Worm (Caenorhabditis elegans): ENCODE measurements around the gene F41H10.2.

Gene F41H10.2

ce11 chrIV:5396769-5397168 is 15.3 kb downstream of the F41H10.2 start, which contains the start of gene ZK616.3:
Gene ZK616.3 (plus strand): TSS chrIV:5397069.
- TF ChIP-seq him-1 (tag; optimal IDR thresholded peaks at IDR 0.05), result no peak

DNA sequence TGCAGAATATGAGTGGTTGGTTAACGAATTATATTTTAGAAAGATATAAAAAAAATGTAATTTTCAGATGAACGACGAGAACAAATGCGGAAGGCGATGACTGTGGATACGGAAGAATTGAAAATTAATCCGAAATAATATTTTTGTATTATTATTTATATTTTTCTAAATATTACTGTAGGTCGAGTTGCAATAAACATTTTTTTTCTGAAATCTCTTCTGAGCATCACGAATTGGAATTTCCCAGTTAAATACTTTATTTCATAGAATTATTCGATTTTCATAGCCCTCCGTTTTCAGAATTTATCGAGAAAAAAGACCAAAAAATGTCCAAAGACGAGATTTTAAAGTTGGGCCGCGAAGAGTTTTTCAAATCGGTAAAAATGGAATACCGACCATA is 16.1 kb downstream of the F41H10.2 start, which contains the start of gene ZK616.2:
Gene ZK616.2, plus strand, starts transcription at position 301 of the 400 bp plus-strand sequence.
- TF ChIP-seq dao-5 (tag; optimal IDR thresholded peaks at IDR 0.05) (no peak), W03F9.2 (tag; optimal IDR thresholded peaks at IDR 0.05) (no peak), him-1 (tag; optimal IDR thresholded peaks at IDR 0.05) (no peak)

ce11 chrIV:5400609-5401008 is 19.2 kb downstream of the F41H10.2 start, which contains the start of gene ZK616.1:
Gene ZK616.1 (plus strand): TSS chrIV:5400909.
- no peak for TF ChIP-seq W03F9.2 (tag; optimal IDR thresholded peaks at IDR 0.05)
- no peak for TF ChIP-seq him-1 (tag; optimal IDR thresholded peaks at IDR 0.05)
- TF ChIP-seq dao-5 (tag; optimal IDR thresholded peaks at IDR 0.05), result no peak

DNA sequence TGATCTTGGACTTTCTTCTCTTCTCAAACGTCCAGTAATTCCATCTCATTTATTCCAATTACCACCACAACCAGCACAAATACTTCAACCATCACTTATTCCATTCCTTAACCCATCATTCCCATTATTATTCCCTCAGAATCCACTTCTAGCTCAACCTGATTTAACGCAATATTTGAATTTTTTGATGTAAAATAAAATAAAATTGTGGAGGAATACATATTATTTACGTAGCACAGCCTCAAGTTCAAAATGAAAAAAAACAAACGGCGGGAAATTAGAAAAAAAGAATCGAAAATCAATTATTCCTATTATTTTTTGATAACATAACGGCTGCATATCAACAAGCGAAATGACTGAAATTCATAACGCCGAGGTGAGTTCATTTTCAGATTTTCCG is 23.9 kb downstream of the F41H10.2 start, which contains the start of gene ZK616.61:
Gene ZK616.61, plus strand, starts transcription at position 301 of the 400 bp plus-strand sequence.
- no peak for TF ChIP-seq him-1 (tag; optimal IDR thresholded peaks at IDR 0.05)

ce11 chrIV:5409112-5409511 is 27.7 kb downstream of the F41H10.2 start:
- TF ChIP-seq dao-5 (tag; optimal IDR thresholded peaks at IDR 0.05) (no peak), W03F9.2 (tag; optimal IDR thresholded peaks at IDR 0.05) (no peak), him-1 (tag; optimal IDR thresholded peaks at IDR 0.05) (no peak)

DNA sequence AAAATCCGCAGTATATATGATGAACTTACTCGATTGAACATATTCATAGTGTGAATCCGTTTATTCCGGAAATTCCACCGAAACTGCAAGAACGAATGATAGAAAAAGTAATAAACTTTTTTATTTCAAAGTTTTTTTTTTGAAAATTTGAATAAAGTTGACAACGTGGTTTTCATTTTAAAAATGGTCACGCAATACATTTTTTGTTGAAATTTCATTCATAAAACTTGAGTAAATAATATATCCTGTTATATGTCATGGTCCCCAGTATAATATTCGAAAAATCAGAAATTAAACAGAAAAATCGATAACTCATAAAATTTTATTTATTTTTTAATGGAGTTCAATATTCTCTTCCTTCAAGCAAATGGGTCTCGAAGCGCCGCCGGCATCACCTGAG is 29.7 kb downstream of the F41H10.2 start, which contains the start of gene ZK616.65:
Gene ZK616.65, minus strand, starts transcription at position 101 of the 400 bp plus-strand sequence.
- TF ChIP-seq dao-5 (tag; optimal IDR thresholded peaks at IDR 0.05), result no peak
- no peak for TF ChIP-seq W03F9.2 (tag; optimal IDR thresholded peaks at IDR 0.05)
- no peak for TF ChIP-seq him-1 (tag; optimal IDR thresholded peaks at IDR 0.05)

ce11 chrIV:5411641-5412337 is 30.4 kb downstream of the F41H10.2 start, which contains the start of gene ZK616.8:
Gene ZK616.8 (minus strand): TSS chrIV:5412193.
- TF ChIP-seq dao-5 (tag; optimal IDR thresholded peaks at IDR 0.05) (no peak), W03F9.2 (tag; optimal IDR thresholded peaks at IDR 0.05) (no peak), him-1 (tag; optimal IDR thresholded peaks at IDR 0.05) (no peak)

DNA sequence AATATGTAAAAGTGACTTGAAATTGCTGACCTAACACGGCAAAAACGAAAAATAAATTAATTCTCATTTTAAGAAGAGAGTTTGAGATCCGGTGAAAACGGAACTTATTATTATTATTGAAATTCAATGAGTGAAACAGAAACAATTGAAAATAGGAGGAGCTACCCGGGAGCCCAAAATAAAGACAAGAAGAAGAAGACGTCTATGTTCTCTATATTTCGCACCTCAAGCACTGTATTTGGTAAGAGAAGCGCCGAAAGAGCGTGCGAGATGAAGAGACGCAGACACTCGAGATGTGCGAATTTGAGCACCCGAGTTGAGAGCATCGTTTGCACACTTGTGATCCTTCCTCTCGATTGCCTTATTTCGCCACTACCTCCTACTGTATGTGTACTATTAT is 34.3 kb downstream of the F41H10.2 start, which contains the start of gene spp-7:
Gene spp-7, minus strand, starts transcription at position 101 of the 400 bp plus-strand sequence.
- TF ChIP-seq W03F9.2 (tag; optimal IDR thresholded peaks at IDR 0.05) (no peak), dao-5 (tag; optimal IDR thresholded peaks at IDR 0.05) (no peak)

DNA sequence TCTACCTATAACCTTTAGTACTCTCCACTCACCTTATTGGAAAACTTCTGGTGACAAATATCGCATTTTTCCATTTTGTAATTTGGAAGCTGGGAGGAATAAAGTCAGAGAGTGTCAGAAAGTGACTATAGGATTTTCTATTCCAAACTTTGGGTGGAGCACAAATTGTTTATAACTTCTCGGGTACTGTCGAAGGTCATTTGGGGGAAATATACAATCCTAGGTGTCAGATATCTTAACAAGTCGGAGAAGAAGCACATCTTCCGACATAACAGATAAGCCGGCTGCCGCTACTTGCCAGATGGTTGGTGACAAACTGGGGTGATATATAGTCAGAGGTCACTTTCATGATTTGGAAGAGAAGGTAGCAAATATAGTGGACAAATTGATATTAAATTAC is 37.7 kb downstream of the F41H10.2 start, which contains the start of gene ehn-3:
Gene ehn-3, minus strand, starts transcription at position 101 of the 400 bp plus-strand sequence.
- TF ChIP-seq him-1 (tag; optimal IDR thresholded peaks at IDR 0.05), result no peak
- no peak for TF ChIP-seq dao-5 (tag; optimal IDR thresholded peaks at IDR 0.05)
- no peak for TF ChIP-seq W03F9.2 (tag; optimal IDR thresholded peaks at IDR 0.05)
